Worm (Caenorhabditis elegans): ENCODE measurements around the gene asg-2.

Gene asg-2

ce11 chrX:6804857-6805256 lies 36.2 kb upstream of the asg-2 start (continued):
- TF ChIP-seq ztf-28 (GFP tag; IDR thresholded peaks at IDR 0.05) (no peak), cebp-1 (GFP tag; IDR thresholded peaks at IDR 0.05) (no peak), cebp-1 (tag; optimal IDR thresholded peaks at IDR 0.05) (peak; percentile 31), ekl-4 (GFP tag; IDR thresholded peaks at IDR 0.05) (no peak), efl-1 (GFP tag; optimal IDR thresholded peaks at IDR 0.05) (no peak), pha-4 (tag; optimal IDR thresholded peaks at IDR 0.05) (no peak), F39B2.1 (GFP tag; IDR thresholded peaks at IDR 0.05) (no peak), pbrm-1 (GFP tag; IDR thresholded peaks at IDR 0.05) (no peak), attf-5 (GFP tag; optimal IDR thresholded peaks at IDR 0.05) (peak; percentile 14), ceh-40 (GFP tag; IDR thresholded peaks at IDR 0.05) (no peak), ztf-25 (GFP tag; IDR thresholded peaks at IDR 0.05) (no peak), atf-7 (tag; optimal IDR thresholded peaks at IDR 0.05) (no peak), nfya-1 (tag; optimal IDR thresholded peaks at IDR 0.05; ENCODE audit: borderline replicate concordance, insufficient read depth) (no peak), F23B12.7 (tag; optimal IDR thresholded peaks at IDR 0.05; ENCODE audit: insufficient read depth) (no peak), lag-1 (GFP tag; IDR thresholded peaks at IDR 0.05) (no peak), zim-3 (tag; optimal IDR thresholded peaks at IDR 0.05) (no peak), lin-40 (tag; optimal IDR thresholded peaks at IDR 0.05) (peak; percentile 46), attf-3 (GFP tag; conservative IDR thresholded peaks at IDR 0.05) (no peak), Y67H2A.10 (GFP tag; conservative IDR thresholded peaks at IDR 0.05) (0 out of 2 replicates have a peak, but pooled peaks have one; percentile 7), nhr-80 (tag; optimal IDR thresholded peaks at IDR 0.05) (peak; percentile 86), rec-8 (tag; optimal IDR thresholded peaks at IDR 0.05) (no peak), madf-8 (GFP tag; conservative IDR thresholded peaks at IDR 0.05) (no peak), F57C9.4 (tag; optimal IDR thresholded peaks at IDR 0.05) (no peak), lin-35 (GFP tag; optimal IDR thresholded peaks at IDR 0.05) (peak in 1 of 3 experiments; percentile 78), hlh-12 (tag; optimal IDR thresholded peaks at IDR 0.05) (no peak), snpc-1.3 (tag; optimal IDR thresholded peaks at IDR 0.05; ENCODE audit: insufficient read depth) (no peak), Y79H2A.3 (GFP tag; conservative IDR thresholded peaks at IDR 0.05) (no peak), hsf-1 (GFP tag; IDR thresholded peaks at IDR 0.05) (no peak), fkh-3 (tag; optimal IDR thresholded peaks at IDR 0.05) (no peak), F52B5.7 (tag; optimal IDR thresholded peaks at IDR 0.05) (no peak), akir-1 (GFP tag; optimal IDR thresholded peaks at IDR 0.05) (no peak), K12H6.12 (tag; optimal IDR thresholded peaks at IDR 0.05) (no peak), rcor-1 (GFP tag; IDR thresholded peaks at IDR 0.05) (no peak), ztf-6 (GFP tag; IDR thresholded peaks at IDR 0.05) (no peak), F22D6.2 (tag; optimal IDR thresholded peaks at IDR 0.05) (no peak), B0019.2 (GFP tag; conservative IDR thresholded peaks at IDR 0.05) (no peak), hmg-1.2 (GFP tag; IDR thresholded peaks at IDR 0.05) (peak; percentile 61; the same call in 1 of the 2 replicates), unc-130 (GFP tag; optimal IDR thresholded peaks at IDR 0.05) (no peak), tbp1 (GFP tag; optimal IDR thresholded peaks at IDR 0.05) (peak; percentile 27)

ce11 chrX:6805427-6805826 lies 35.6 kb upstream of the asg-2 start:
- no peak for TF ChIP-seq nhr-27 (tag; optimal IDR thresholded peaks at IDR 0.05)
- TF ChIP-seq madf-6 (GFP tag; IDR thresholded peaks at IDR 0.05), result no peak
- no peak for TF ChIP-seq rpc-1 (optimal IDR thresholded peaks at IDR 0.05)
- no peak for TF ChIP-seq rpc-1 (tag; optimal IDR thresholded peaks at IDR 0.05)
- TF ChIP-seq nhr-120 (GFP tag; IDR thresholded peaks at IDR 0.05), result no peak
- TF ChIP-seq D2030.7 (GFP tag; IDR thresholded peaks at IDR 0.05), result no peak
- no peak for TF ChIP-seq ztf-26 (tag; optimal IDR thresholded peaks at IDR 0.05)
- TF ChIP-seq repo-1 (tag; optimal IDR thresholded peaks at IDR 0.05), result no peak
- TF ChIP-seq somi-1 (GFP tag; optimal IDR thresholded peaks at IDR 0.05), result no peak

Measured in whole organism, young adult.